Worm (Caenorhabditis elegans): ENCODE data around the gene alp-1.

The alp-1 gene

DNA sequence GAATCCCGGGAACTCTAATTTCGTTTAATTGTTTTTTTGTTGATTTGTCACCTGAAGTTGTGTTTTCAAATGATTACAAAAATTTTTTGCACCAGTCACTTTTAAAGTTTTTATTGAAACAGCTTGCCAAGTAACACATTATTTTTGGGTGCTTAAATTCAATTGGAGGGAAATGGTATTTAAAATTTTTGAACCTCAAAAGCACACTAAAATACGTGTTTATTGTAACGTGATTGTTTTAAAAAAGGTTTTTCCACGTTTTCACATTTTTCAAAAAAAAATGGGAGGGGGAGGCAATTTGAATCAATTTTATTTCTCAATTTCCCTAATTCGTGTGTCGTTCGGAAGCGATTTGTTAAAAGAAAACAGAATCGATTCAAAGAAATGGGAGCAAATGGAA is 31.1 kb upstream of the alp-1 start, which contains the start of gene T28C6.5:
Gene T28C6.5, plus strand, starts transcription at position 301 of the 400 bp plus-strand sequence.
- TF ChIP-seq Y48G9A.11 (GFP tag; IDR thresholded peaks at IDR 0.05): no peak
- TF ChIP-seq fkh-10 (GFP tag; optimal IDR thresholded peaks at IDR 0.05): no peak

DNA sequence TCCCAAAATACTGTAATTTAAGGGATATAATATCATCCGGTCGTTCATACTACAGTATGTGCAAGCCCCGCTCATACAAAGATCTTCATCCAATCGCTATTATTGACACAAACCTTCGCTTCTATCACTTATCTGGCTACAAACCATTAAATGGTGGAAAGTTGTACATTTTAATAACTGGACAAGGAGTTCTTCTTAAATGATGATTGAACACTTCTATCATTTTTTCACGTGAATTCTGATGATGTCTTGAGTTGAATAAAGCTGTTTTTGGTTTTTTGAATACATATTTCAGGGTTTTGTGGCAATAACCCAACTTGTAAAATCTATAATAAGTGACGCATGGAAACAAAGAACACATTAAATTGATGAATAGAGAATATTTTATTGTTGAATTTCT is 29.7 kb upstream of the alp-1 start:
- TF ChIP-seq mep-1 (tag; optimal IDR thresholded peaks at IDR 0.05): peak; percentile 7
- TF ChIP-seq ceh-20 (GFP tag; IDR thresholded peaks at IDR 0.05): no peak
- peak; percentile 88 for TF ChIP-seq T26A8.4 (GFP tag; IDR thresholded peaks at IDR 0.05)
- peak; percentile 40 for TF ChIP-seq nhr-237 (tag; optimal IDR thresholded peaks at IDR 0.05)
- no peak for TF ChIP-seq tra-1 (GFP tag; IDR thresholded peaks at IDR 0.05)
- no peak for TF ChIP-seq jun-1 (tag; optimal IDR thresholded peaks at IDR 0.05)
- TF ChIP-seq T20F7.1 (GFP tag; optimal IDR thresholded peaks at IDR 0.05): no peak
- TF ChIP-seq Y105C5A.15 (GFP tag; IDR thresholded peaks at IDR 0.05): 0 out of 2 replicates have a peak, but pooled peaks have one; percentile 31
- TF ChIP-seq nhr-28 (tag; optimal IDR thresholded peaks at IDR 0.05): peak; percentile 12
- peak; percentile 53 for TF ChIP-seq nhr-10 (tag; optimal IDR thresholded peaks at IDR 0.05)
- TF ChIP-seq ama-1 (optimal IDR thresholded peaks at IDR 0.05): peak; percentile 43
- no peak for TF ChIP-seq ZK546.5 (tag; optimal IDR thresholded peaks at IDR 0.05)
- TF ChIP-seq nhr-111 (GFP tag; optimal IDR thresholded peaks at IDR 0.05): no peak

DNA sequence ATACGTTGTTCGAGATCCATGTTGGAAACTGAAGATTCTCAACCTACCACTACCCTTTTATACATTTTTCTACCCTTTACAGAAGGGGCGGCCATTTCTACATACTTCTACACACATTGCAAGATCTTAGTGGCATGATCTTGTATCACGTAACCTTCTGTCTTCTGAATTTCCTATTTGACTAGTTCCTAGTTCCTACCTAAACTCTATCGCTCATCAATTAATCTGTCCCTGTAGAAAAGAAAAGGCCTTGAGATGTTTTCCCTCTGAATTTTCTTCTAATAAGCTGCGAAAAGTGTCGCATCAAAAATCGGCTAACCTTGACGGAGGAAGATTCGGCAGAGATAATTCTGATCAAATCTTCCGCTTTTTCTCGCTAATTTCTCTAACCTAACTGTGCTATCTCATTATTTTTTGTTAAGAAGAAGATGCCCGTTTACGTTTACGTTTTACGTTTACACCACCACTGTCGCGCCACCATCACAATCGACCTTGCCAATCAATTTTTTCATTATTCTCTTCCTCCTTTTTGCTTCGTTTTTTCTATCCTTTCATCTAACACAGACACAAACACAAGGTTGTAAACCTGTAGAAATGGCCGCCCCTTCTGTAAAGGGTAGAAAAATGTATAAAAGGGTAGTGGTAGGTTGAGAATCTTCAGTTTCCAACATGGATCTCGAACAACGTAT is 28.0 kb upstream of the alp-1 start, which contains the start of the genes col-117 and col-3:
Gene col-117, minus strand, starts transcription at position 51 of the 689 bp plus-strand sequence.
Gene col-3, plus strand, starts transcription at position 639 of the 689 bp plus-strand sequence.
- TF ChIP-seq lsy-2 (tag; optimal IDR thresholded peaks at IDR 0.05) (peak in 1 of 2 experiments; percentile 10), ceh-82 (tag; optimal IDR thresholded peaks at IDR 0.05) (no peak), hlh-11 (tag; optimal IDR thresholded peaks at IDR 0.05) (peak; percentile 17), unc-62 (GFP tag; optimal IDR thresholded peaks at IDR 0.05 in 1 of 2) (peak in 1 of 2 experiments; percentile 2), unc-62 (tag; optimal IDR thresholded peaks at IDR 0.05) (no peak), mdl-1 (tag; optimal IDR thresholded peaks at IDR 0.05) (peak in 1 of 2 experiments; percentile 30), madf-5 (GFP tag; IDR thresholded peaks at IDR 0.05) (no peak), snpc-1.2 (GFP tag; IDR thresholded peaks at IDR 0.05) (no peak), zip-11 (GFP tag; IDR thresholded peaks at IDR 0.05) (no peak), mxl-3 (GFP tag; optimal IDR thresholded peaks at IDR 0.05) (peak; percentile 51), nhr-28 (tag; optimal IDR thresholded peaks at IDR 0.05) (peak; percentile 36)

DNA sequence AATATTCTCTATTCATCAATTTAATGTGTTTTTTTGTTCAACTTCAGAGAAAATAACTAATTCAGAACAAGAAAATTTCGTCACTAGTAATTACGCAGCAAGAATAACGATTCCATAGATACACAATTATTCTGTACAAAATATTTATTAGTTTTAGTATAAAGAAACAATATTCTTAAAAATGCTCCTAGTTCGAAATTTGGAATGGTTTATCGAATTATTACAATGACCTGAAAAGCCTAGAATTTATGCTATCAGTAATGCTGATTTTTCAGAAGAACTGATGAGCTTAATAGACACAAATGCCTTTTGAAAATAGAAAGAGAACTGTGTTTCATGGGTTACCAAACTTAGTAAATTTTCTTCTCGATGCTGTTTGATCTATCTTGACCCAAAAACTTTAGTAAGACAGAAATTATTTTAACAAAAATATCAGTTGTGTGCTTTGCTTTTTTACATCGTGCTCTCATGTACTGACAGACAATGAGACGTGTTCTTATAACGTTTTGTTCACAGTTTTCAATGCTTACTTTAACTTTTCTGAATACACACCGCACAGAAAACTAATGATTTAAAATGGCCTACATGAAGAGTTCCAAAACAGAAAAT is 26.2 kb upstream of the alp-1 start:
- TF ChIP-seq ama-1 (optimal IDR thresholded peaks at IDR 0.05) (peak; percentile 52), saeg-2 (GFP tag; IDR thresholded peaks at IDR 0.05) (no peak), dmd-8 (GFP tag; IDR thresholded peaks at IDR 0.05) (no peak), lin-1 (GFP tag; IDR thresholded peaks at IDR 0.05) (no peak), ceh-28 (tag; optimal IDR thresholded peaks at IDR 0.05) (no peak), hlh-11 (tag; optimal IDR thresholded peaks at IDR 0.05) (no peak), zip-11 (GFP tag; IDR thresholded peaks at IDR 0.05) (no peak), skn-1 (tag; optimal IDR thresholded peaks at IDR 0.05) (no peak), ztf-11 (tag; optimal IDR thresholded peaks at IDR 0.05) (no peak), mdt-29 (GFP tag; IDR thresholded peaks at IDR 0.05) (no peak), D1046.2 (GFP tag; IDR thresholded peaks at IDR 0.05) (no peak), lin-15B (tag; optimal IDR thresholded peaks at IDR 0.05) (no peak), nhr-102 (tag; optimal IDR thresholded peaks at IDR 0.05) (no peak), nhr-6 (tag; optimal IDR thresholded peaks at IDR 0.05) (no peak), duxl-1 (tag; optimal IDR thresholded peaks at IDR 0.05; ENCODE audit: poor library complexity) (no peak), fkh-10 (GFP tag; optimal IDR thresholded peaks at IDR 0.05) (no peak), daf-16 (GFP tag; optimal IDR thresholded peaks at IDR 0.05) (no peak), daf-16 (tag; optimal IDR thresholded peaks at IDR 0.05) (no peak), set-16 (GFP tag; IDR thresholded peaks at IDR 0.05) (no peak), F44E2.7 (GFP tag; IDR thresholded peaks at IDR 0.05) (no peak), jun-1 (tag; optimal IDR thresholded peaks at IDR 0.05) (peak; percentile 14), egl-27 (tag; optimal IDR thresholded peaks at IDR 0.05) (no peak), daf-12 (tag; optimal IDR thresholded peaks at IDR 0.05) (no peak), vab-7 (GFP tag; IDR thresholded peaks at IDR 0.05) (no peak), dmd-9 (GFP tag; IDR thresholded peaks at IDR 0.05) (no peak)

Data from whole organism, L4 larva.